Fruit fly (Drosophila melanogaster): Measurements from ENCODE around the gene CG17564.

DNA sequence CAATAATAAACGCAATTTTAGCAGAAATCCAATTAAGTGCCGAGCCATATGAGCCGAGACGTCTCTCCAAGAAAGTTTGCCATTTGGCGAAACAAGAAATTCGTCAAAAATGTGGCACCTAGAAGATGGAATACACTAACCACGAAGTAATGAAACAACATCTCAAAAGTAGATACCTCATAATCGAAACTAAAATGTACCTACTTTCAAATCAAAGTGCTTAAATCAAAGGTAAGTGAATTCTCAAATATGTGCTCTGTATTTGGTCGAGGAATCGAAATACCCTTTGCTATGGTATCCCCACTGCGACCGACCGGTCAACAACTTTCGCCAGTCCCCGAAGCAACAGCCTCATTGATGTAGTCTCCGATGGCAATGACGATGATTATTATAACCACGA lies 7.9 kb upstream of the CG17564 start:
- TF ChIP-seq CG8478 (optimal IDR thresholded peaks at IDR 0.05) (no peak), CTCF (optimal IDR thresholded peaks at IDR 0.05) (no peak)

Data from S2 (cell line).